Worm (Caenorhabditis elegans) whole organism, L2 larva: Measurements from ENCODE around the gene dsl-1.

ENCODE experiments used
- F13H6.1 ChIP-seq: sonication (generic microtip); optimal IDR thresholded peaks from 2 replicates; lab custom pipeline; 2016; ENCODE audit warnings: missing genetic modification characterization, missing compliant biosample characterization
- R02D3.7 ChIP-seq: fragments of 150-350 bp; optimal IDR thresholded peaks from 2 replicates; lab custom pipeline; 2014; ENCODE audit warnings: missing biosample characterization, missing genetic modification characterization
- Y55F3AM.14 ChIP-seq: fragments of 200-800 bp; sonication (Bioruptor generic); optimal IDR thresholded peaks from 2 replicates; lab custom pipeline; 2018; ENCODE audit warnings: mild to moderate bottlenecking, missing genetic modification characterization, missing compliant biosample characterization
- alr-1 ChIP-seq: fragments of 150-350 bp; optimal IDR thresholded peaks from 2 replicates; lab custom pipeline; 2014; ENCODE audit warnings: missing biosample characterization, missing genetic modification characterization
- aly-2 ChIP-seq: fragments of 150-350 bp; optimal IDR thresholded peaks from 2 replicates; lab custom pipeline; 2014; ENCODE audit warnings: missing biosample characterization, missing genetic modification characterization
- dmd-4 ChIP-seq: sonication (generic microtip); optimal IDR thresholded peaks from 2 replicates; lab custom pipeline; 2017; ENCODE audit warnings: missing biosample characterization, missing genetic modification characterization
- egl-27 ChIP-seq: sonication (generic microtip); optimal IDR thresholded peaks from 3 replicates; lab custom pipeline; 2017; ENCODE audit warnings: missing biosample characterization, missing genetic modification reagents, missing genetic modification characterization
- elt-1 ChIP-seq: fragments of 150-350 bp; optimal IDR thresholded peaks from 2 replicates; lab custom pipeline; 2014; ENCODE audit warnings: missing biosample characterization, missing genetic modification characterization
- elt-3 ChIP-seq: sonication (generic microtip); optimal IDR thresholded peaks from 2 replicates; lab custom pipeline; 2017; ENCODE audit warnings: missing biosample characterization, missing genetic modification characterization
- fos-1 ChIP-seq: fragments of 150-350 bp; optimal IDR thresholded peaks from 2 replicates; lab custom pipeline; 2014; ENCODE audit warnings: missing biosample characterization, missing genetic modification characterization
- gmeb-1 ChIP-seq: fragments of 150-350 bp; optimal IDR thresholded peaks from 2 replicates; lab custom pipeline; 2014; ENCODE audit warnings: missing biosample characterization, missing genetic modification characterization
- lin-11 ChIP-seq: fragments of 150-350 bp; sonication (generic microtip); optimal IDR thresholded peaks from 2 replicates; lab custom pipeline; 2014; ENCODE audit warnings: missing biosample characterization, missing genetic modification characterization, inconsistent platforms, mixed read lengths
- lin-13 ChIP-seq: fragments of 150-350 bp; optimal IDR thresholded peaks from 2 replicates; lab custom pipeline; 2014; ENCODE audit warnings: missing biosample characterization, missing genetic modification reagents, missing genetic modification characterization
- mdl-1 ChIP-seq, 2 experiments: fragments of 150-350 bp in 1 of 2; sonication (generic microtip) in 1 of 2; optimal IDR thresholded peaks; 2 replicates each; lab custom pipeline; 2017; ENCODE audit warnings: missing biosample characterization in 2 of 2, missing genetic modification characterization in 2 of 2
- nhr-10 ChIP-seq: sonication (generic microtip); optimal IDR thresholded peaks from 2 replicates; lab custom pipeline; 2017; ENCODE audit warnings: missing biosample characterization, missing genetic modification characterization
- nhr-129 ChIP-seq: fragments of 150-350 bp; optimal IDR thresholded peaks from 2 replicates; lab custom pipeline; 2014; ENCODE audit warnings: missing biosample characterization, missing genetic modification characterization
- nhr-23 ChIP-seq: fragments of 150-350 bp; optimal IDR thresholded peaks from 2 replicates; lab custom pipeline; 2014; ENCODE audit warnings: missing biosample characterization, missing genetic modification reagents, missing genetic modification characterization
- nhr-237 ChIP-seq: fragments of 150-350 bp; optimal IDR thresholded peaks from 2 replicates; lab custom pipeline; 2014; ENCODE audit warnings: missing biosample characterization, missing genetic modification characterization
- nhr-25 ChIP-seq: fragments of 150-350 bp; sonication (generic microtip); optimal IDR thresholded peaks from 3 replicates; lab custom pipeline; 2014; ENCODE audit warnings: missing biosample characterization, missing genetic modification characterization
- nhr-6 ChIP-seq: fragments of 150-350 bp; optimal IDR thresholded peaks from 2 replicates; lab custom pipeline; 2014; ENCODE audit warnings: missing biosample characterization, missing genetic modification characterization
- nhr-77 ChIP-seq: fragments of 150-350 bp; optimal IDR thresholded peaks from 2 replicates; lab custom pipeline; 2014; ENCODE audit warnings: missing biosample characterization, missing genetic modification characterization
- peb-1 ChIP-seq: fragments of 150-350 bp; optimal IDR thresholded peaks from 2 replicates; lab custom pipeline; 2014; ENCODE audit warnings: missing biosample characterization, missing genetic modification characterization
- skn-1 ChIP-seq: sonication (generic microtip); optimal IDR thresholded peaks from 2 replicates; lab custom pipeline; 2017; ENCODE audit warnings: missing biosample characterization, missing genetic modification characterization
- sma-3 ChIP-seq: sonication (generic microtip); optimal IDR thresholded peaks from 2 replicates; lab custom pipeline; 2016; ENCODE audit warnings: missing genetic modification reagents, missing genetic modification characterization, missing compliant biosample characterization
- sma-9 ChIP-seq, 2 experiments: fragments of 150-350 bp in 1 of 2; sonication (generic microtip) in 1 of 2; optimal IDR thresholded peaks; 2 replicates each; lab custom pipeline; 2014 to 2016; ENCODE audit warnings: missing genetic modification characterization in 2 of 2, mild to moderate bottlenecking in 1 of 2, missing biosample characterization in 1 of 2, missing compliant biosample characterization in 1 of 2, missing genetic modification reagents in 1 of 2, moderate library complexity in 1 of 2
- unc-55 ChIP-seq: fragments of 150-350 bp; sonication (generic microtip); optimal IDR thresholded peaks from 3 replicates; lab custom pipeline; 2014; ENCODE audit warnings: missing biosample characterization, missing genetic modification reagents, missing genetic modification characterization
- unc-62 ChIP-seq: fragments of 150-350 bp; optimal IDR thresholded peaks from 2 replicates; lab custom pipeline; 2014; ENCODE audit warnings: missing biosample characterization, missing genetic modification reagents, missing genetic modification characterization
- zag-1 ChIP-seq: fragments of 150-350 bp; optimal IDR thresholded peaks from 2 replicates; lab custom pipeline; 2014; ENCODE audit warnings: missing biosample characterization, missing genetic modification characterization
- ztf-1 ChIP-seq: fragments of 200-800 bp; sonication (Bioruptor generic); conservative IDR thresholded peaks from 2 replicates; pipeline ENCODE4 v1.3.6; 2022; ENCODE audit warnings: missing genetic modification characterization, missing compliant biosample characterization
- ztf-11 ChIP-seq: sonication (generic microtip); optimal IDR thresholded peaks from 2 replicates; lab custom pipeline; 2017; ENCODE audit warnings: missing biosample characterization, missing genetic modification characterization
- ztf-4 ChIP-seq: fragments of 150-350 bp; optimal IDR thresholded peaks from 2 replicates; lab custom pipeline; 2014; ENCODE audit warnings: missing biosample characterization, missing genetic modification characterization

The dsl-1 gene

ce11 chrIV:1167352-1167751 is 40.5 kb downstream of the dsl-1 start:
- TF ChIP-seq egl-27: no peak
- no peak for TF ChIP-seq F13H6.1 (tag; lab: Kevin White, UChicago)
- TF ChIP-seq aly-2 (tag; lab: Kevin White, UChicago): no peak
- no peak for TF ChIP-seq sma-9 (GFP tag; optimal IDR thresholded peaks at IDR 0.05; lab: Kevin White, UChicago)
- no peak for TF ChIP-seq sma-9 (tag; optimal IDR thresholded peaks at IDR 0.05; lab: Kevin White, UChicago)
- no peak for TF ChIP-seq ztf-1
- no peak for TF ChIP-seq zag-1 (tag; lab: Kevin White, UChicago)
- no peak for TF ChIP-seq peb-1 (tag; lab: Kevin White, UChicago)
- no peak for TF ChIP-seq nhr-25 (tag; lab: Kevin White, UChicago)
- no peak for TF ChIP-seq alr-1 (tag; lab: Kevin White, UChicago)
- no peak for TF ChIP-seq unc-55 (GFP tag; lab: Kevin White, UChicago)

ce11 chrIV:1163126-1163525 is 44.8 kb downstream of the dsl-1 start, which contains the start of gene C50A2.7:
Gene C50A2.7, plus strand, starts transcription at chrIV:1163426.
- no peak for TF ChIP-seq gmeb-1
- no peak for TF ChIP-seq nhr-237 (tag; lab: Kevin White, UChicago)
- TF ChIP-seq nhr-77: no peak
- TF ChIP-seq ztf-4 (tag; lab: Kevin White, UChicago): no peak
- no peak for TF ChIP-seq R02D3.7 (tag; lab: Kevin White, UChicago)
- TF ChIP-seq zag-1 (tag; lab: Kevin White, UChicago): no peak
- TF ChIP-seq unc-55 (GFP tag; lab: Kevin White, UChicago): no peak
- TF ChIP-seq nhr-10 (tag; lab: Kevin White, UChicago): no peak
- no peak for TF ChIP-seq alr-1 (tag; lab: Kevin White, UChicago)
- TF ChIP-seq egl-27: no peak
- no peak for TF ChIP-seq Y55F3AM.14 (GFP tag; lab: Kevin White, UChicago)
- TF ChIP-seq lin-13 (GFP tag; lab: Kevin White, UChicago): no peak
- no peak for TF ChIP-seq nhr-6 (tag; lab: Kevin White, UChicago)
- TF ChIP-seq lin-11: no peak
- no peak for TF ChIP-seq peb-1 (tag; lab: Kevin White, UChicago)
- TF ChIP-seq fos-1 (tag; lab: Kevin White, UChicago): no peak
- no peak for TF ChIP-seq nhr-23
- TF ChIP-seq sma-9 (GFP tag; optimal IDR thresholded peaks at IDR 0.05; lab: Kevin White, UChicago): no peak
- no peak for TF ChIP-seq sma-9 (tag; optimal IDR thresholded peaks at IDR 0.05; lab: Kevin White, UChicago)
- TF ChIP-seq dmd-4: no peak

- TF ChIP-seq gmeb-1 (no peak), ztf-11 (tag; lab: Kevin White, UChicago) (no peak), lin-13 (GFP tag; lab: Kevin White, UChicago) (no peak), Y55F3AM.14 (GFP tag; lab: Kevin White, UChicago) (no peak), elt-1 (tag; lab: Kevin White, UChicago) (no peak), nhr-129 (tag; lab: Kevin White, UChicago) (no peak), sma-3 (GFP tag; lab: Kevin White, UChicago) (no peak), mdl-1 (tag; optimal IDR thresholded peaks at IDR 0.05; lab: Kevin White, UChicago) (no peak), skn-1 (tag; lab: Kevin White, UChicago) (no peak), unc-62 (GFP tag; lab: Kevin White, UChicago) (no peak), elt-3 (tag; lab: Kevin White, UChicago) (no peak), nhr-23 (no peak), sma-9 (GFP tag; optimal IDR thresholded peaks at IDR 0.05; lab: Kevin White, UChicago) (no peak), sma-9 (tag; optimal IDR thresholded peaks at IDR 0.05; lab: Kevin White, UChicago) (no peak)
These were observed 47.5 kb downstream of the dsl-1 start, which contains the start of gene ets-8 for ce11 chrIV:1160386-1160785. Gene ets-8, minus strand, starts transcription at chrIV:1160486.

DNA sequence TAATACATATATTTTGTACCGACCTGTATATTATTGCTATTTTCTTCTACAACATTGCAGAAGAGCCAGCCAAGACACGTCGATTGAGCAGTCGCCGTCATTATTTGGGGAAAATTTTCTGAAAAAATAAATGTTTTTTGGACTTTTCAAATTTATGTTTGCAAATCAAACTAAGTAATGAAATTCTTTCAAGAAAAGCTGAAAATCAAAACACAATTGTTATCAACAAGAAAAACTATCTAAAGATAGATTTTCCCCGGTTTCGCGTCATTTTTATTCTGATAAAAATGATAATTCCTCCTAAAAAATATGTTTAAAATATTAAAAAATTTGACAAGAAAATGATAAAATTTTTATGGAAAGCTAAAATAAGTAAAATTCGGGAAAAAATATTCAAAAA is 50.0 kb downstream of the dsl-1 start, which contains the start of gene C50A2.3:
Gene C50A2.3, minus strand, starts transcription at position 101 of the 400 bp plus-strand sequence.
- no peak for TF ChIP-seq sma-9 (GFP tag; optimal IDR thresholded peaks at IDR 0.05; lab: Kevin White, UChicago)
- TF ChIP-seq sma-9 (tag; optimal IDR thresholded peaks at IDR 0.05; lab: Kevin White, UChicago): no peak
- TF ChIP-seq unc-62 (GFP tag; lab: Kevin White, UChicago): no peak
